Worm (Caenorhabditis elegans): Measurements from ENCODE around the gene cmtr-2.

DNA sequence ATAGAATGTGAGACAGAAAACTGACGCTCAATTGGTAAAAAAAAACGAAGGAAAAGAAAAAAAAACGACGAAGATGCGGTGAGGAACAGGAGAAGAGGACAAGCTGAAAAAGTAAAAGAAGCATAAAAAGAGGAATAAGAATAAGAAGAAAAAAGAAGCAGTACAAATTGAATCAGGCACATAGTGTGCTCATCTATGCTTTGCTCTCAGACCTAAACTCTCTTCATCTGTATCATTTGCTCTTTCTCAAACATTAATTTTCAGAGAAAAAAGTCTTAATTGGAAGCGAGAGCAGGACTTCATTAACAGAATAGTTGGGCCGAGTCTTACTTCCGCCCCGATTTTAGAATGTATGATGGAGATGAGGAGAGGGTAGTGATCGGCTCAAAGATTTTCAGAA, 31.7 kb downstream of the cmtr-2 start:
- no peak for TF ChIP-seq him-1 (tag; optimal IDR thresholded peaks at IDR 0.05)
- TF ChIP-seq W03F9.2 (tag; optimal IDR thresholded peaks at IDR 0.05) = no peak
- no peak for TF ChIP-seq dao-5 (tag; optimal IDR thresholded peaks at IDR 0.05)
